Fruit fly (Drosophila melanogaster) whole organism, embryonic: ENCODE results near the gene Paics.

Source experiments
- Bteb2 ChIP-seq: fragments of 200-800 bp; sonication (Bioruptor generic); optimal IDR thresholded peaks from 2 replicates; lab custom pipeline; 2016; ENCODE audit warnings: missing biosample characterization, missing genetic modification characterization
- CG11085 ChIP-seq: fragments of 200-800 bp; sonication (Bioruptor generic); IDR thresholded peaks from 2 replicates; pipeline ENCODE4 v1.3.6; 2022; ENCODE audit warnings: missing biosample characterization, missing genetic modification characterization
- CG14441 ChIP-seq: fragments of 200-800 bp; sonication (Bioruptor generic); IDR thresholded peaks from 2 replicates; pipeline ENCODE4 v1.3.6; 2022; ENCODE audit warnings: missing biosample characterization, missing genetic modification characterization
- CG15073 ChIP-seq: fragments of 200-800 bp; sonication (Bioruptor generic); optimal IDR thresholded peaks from 2 replicates; lab custom pipeline; 2016; ENCODE audit warnings: missing biosample characterization, missing genetic modification characterization
- CG15696 ChIP-seq: fragments of 200-800 bp; sonication (Bioruptor generic); optimal IDR thresholded peaks from 2 replicates; lab custom pipeline; 2019; ENCODE audit warnings: missing biosample characterization, mild to moderate bottlenecking, missing genetic modification characterization, moderate library complexity
- CG16815 ChIP-seq: fragments of 200-800 bp; sonication (Bioruptor generic); optimal IDR thresholded peaks from 3 replicates; lab custom pipeline; 2017; ENCODE audit warnings: missing biosample characterization, mild to moderate bottlenecking, missing genetic modification characterization
- CG16863 ChIP-seq: fragments of 200-800 bp; sonication (Bioruptor generic); optimal IDR thresholded peaks from 3 replicates; lab custom pipeline; 2016; ENCODE audit warnings: missing biosample characterization, missing genetic modification characterization
- CG17328 ChIP-seq: fragments of 200-800 bp; sonication (Bioruptor generic); IDR thresholded peaks from 2 replicates; pipeline ENCODE4 v1.3.6; 2022; ENCODE audit warnings: missing biosample characterization, missing genetic modification characterization
- CG17361 ChIP-seq: fragments of 200-800 bp; sonication (Bioruptor generic); IDR thresholded peaks from 3 replicates; pipeline ENCODE4 v1.3.6; 2022; ENCODE audit warnings: missing biosample characterization, missing genetic modification characterization
- CG17568 ChIP-seq: fragments of 200-800 bp; sonication (Bioruptor generic); optimal IDR thresholded peaks from 2 replicates; lab custom pipeline; 2018; ENCODE audit warnings: missing biosample characterization, mild to moderate bottlenecking, missing genetic modification characterization, moderate library complexity
- CG17912 ChIP-seq: fragments of 200-800 bp; sonication (Bioruptor generic); optimal IDR thresholded peaks from 2 replicates; lab custom pipeline; 2018; ENCODE audit warnings: missing biosample characterization, mild to moderate bottlenecking, missing genetic modification characterization
- CG18476 ChIP-seq: fragments of 200-800 bp; sonication (Bioruptor generic); optimal IDR thresholded peaks from 2 replicates; lab custom pipeline; 2016; ENCODE audit warnings: missing biosample characterization, mild to moderate bottlenecking, missing genetic modification characterization
- CG30403 ChIP-seq: fragments of 200-800 bp; sonication (Bioruptor generic); optimal IDR thresholded peaks from 3 replicates; lab custom pipeline; 2016; ENCODE audit warnings: missing biosample characterization, missing genetic modification characterization
- CG32532 ChIP-seq: fragments of 200-800 bp; sonication (Bioruptor generic); IDR thresholded peaks from 2 replicates; pipeline ENCODE4 v1.3.6; 2022; ENCODE audit warnings: missing biosample characterization, missing genetic modification characterization
- CG3995 ChIP-seq: fragments of 200-800 bp; sonication (Bioruptor generic); optimal IDR thresholded peaks from 3 replicates; lab custom pipeline; 2016; ENCODE audit warnings: missing biosample characterization, missing genetic modification characterization
- CG4360 ChIP-seq: fragments of 200-800 bp; sonication (Bioruptor generic); IDR thresholded peaks from 2 replicates; pipeline ENCODE4 v1.3.6; 2022; ENCODE audit warnings: missing biosample characterization, missing genetic modification characterization
- CG6175 ChIP-seq: fragments of 200-800 bp; sonication (Bioruptor generic); IDR thresholded peaks from 3 replicates; pipeline ENCODE4 v1.3.6; 2022; ENCODE audit warnings: missing biosample characterization, missing genetic modification characterization
- CG6654 ChIP-seq: fragments of 200-800 bp; sonication (Bioruptor generic); optimal IDR thresholded peaks from 2 replicates; lab custom pipeline; 2017; ENCODE audit warnings: missing biosample characterization, mild to moderate bottlenecking, missing genetic modification characterization
- CG9797 ChIP-seq: fragments of 200-800 bp; sonication (Bioruptor generic); optimal IDR thresholded peaks from 3 replicates; lab custom pipeline; 2018; ENCODE audit warnings: missing biosample characterization, mild to moderate bottlenecking, missing genetic modification characterization
- CG9876 ChIP-seq: fragments of 200-800 bp; sonication (Bioruptor generic); optimal IDR thresholded peaks from 2 replicates; lab custom pipeline; 2016; ENCODE audit warnings: missing biosample characterization, missing genetic modification characterization
- Chrac-16 ChIP-seq: fragments of 200-800 bp; sonication (Bioruptor generic); optimal IDR thresholded peaks from 3 replicates; lab custom pipeline; 2016; ENCODE audit warnings: missing biosample characterization, missing genetic modification characterization
- Dfd ChIP-seq, 2 experiments: fragments of >200 bp; optimal IDR thresholded peaks; 2 replicates each; lab custom pipeline; 2017; ENCODE audit warnings: missing biosample characterization in 2 of 2, missing genetic modification characterization in 2 of 2
- Dip3 ChIP-seq: fragments of 200-800 bp; sonication (Bioruptor generic); optimal IDR thresholded peaks from 3 replicates; lab custom pipeline; 2016; ENCODE audit warnings: missing biosample characterization, missing genetic modification characterization
- Dll ChIP-seq: fragments of 200-800 bp; sonication (Bioruptor generic); IDR thresholded peaks from 4 replicates; pipeline ENCODE4 v1.3.6; 2022; ENCODE audit warnings: missing biosample characterization, missing genetic modification characterization; ENCODE audit not compliant: partially characterized antibody
- Doc2 ChIP-seq: fragments of 200-800 bp; sonication (Bioruptor generic); IDR thresholded peaks from 2 replicates; pipeline ENCODE4 v1.3.6; 2022; ENCODE audit warnings: missing biosample characterization, missing genetic modification characterization
- Fer3 ChIP-seq: fragments of 200-800 bp; sonication (Bioruptor generic); optimal IDR thresholded peaks from 2 replicates; lab custom pipeline; 2018; ENCODE audit warnings: missing biosample characterization, mild to moderate bottlenecking, missing genetic modification characterization, moderate library complexity
- HLH54F ChIP-seq: fragments of 200-800 bp; sonication (Bioruptor generic); optimal IDR thresholded peaks from 3 replicates; lab custom pipeline; 2016; ENCODE audit warnings: missing biosample characterization, missing genetic modification characterization
- Hr51 ChIP-seq, 2 experiments: fragments of 200-800 bp; sonication (Bioruptor generic); optimal IDR thresholded peaks; 2 replicates in 1 of 2; 3 replicates in 1 of 2; lab custom pipeline; 2016 to 2018; ENCODE audit warnings: missing biosample characterization in 2 of 2, missing genetic modification characterization in 2 of 2, mild to moderate bottlenecking in 1 of 2, moderate library complexity in 1 of 2
- Med ChIP-seq: fragments of 200-800 bp; sonication (Bioruptor generic); peaks from one replicate; lab custom pipeline; 2016; ENCODE audit warnings: missing biosample characterization, missing genetic modification characterization, mild to moderate bottlenecking, inconsistent platforms, moderate library complexity
- Mes4 ChIP-seq: fragments of 200-800 bp; sonication (Bioruptor generic); optimal IDR thresholded peaks from 2 replicates; lab custom pipeline; 2016; ENCODE audit warnings: missing biosample characterization, missing genetic modification characterization
- Sox100B ChIP-seq: fragments of 200-800 bp; sonication (Bioruptor generic); optimal IDR thresholded peaks from 3 replicates; lab custom pipeline; 2018; ENCODE audit warnings: missing biosample characterization, mild to moderate bottlenecking, missing genetic modification characterization
- bowl ChIP-seq: fragments of 200-800 bp; sonication (Bioruptor generic); IDR thresholded peaks from 2 replicates; pipeline ENCODE4 v1.3.6; 2022; ENCODE audit warnings: missing biosample characterization, missing genetic modification characterization
- btn ChIP-seq: fragments of 200-800 bp; sonication (Bioruptor generic); optimal IDR thresholded peaks from 2 replicates; lab custom pipeline; 2016; ENCODE audit warnings: missing biosample characterization, missing genetic modification characterization
- dmrt11E ChIP-seq: fragments of 200-800 bp; sonication (Bioruptor generic); optimal IDR thresholded peaks from 3 replicates; lab custom pipeline; 2018; ENCODE audit warnings: missing biosample characterization, mild to moderate bottlenecking, missing genetic modification characterization, moderate library complexity
- gro ChIP-seq: fragments of 200-800 bp; sonication (Bioruptor generic); optimal IDR thresholded peaks from 2 replicates; lab custom pipeline; 2016; ENCODE audit warnings: missing biosample characterization, missing genetic modification characterization
- ind ChIP-seq: fragments of 200-800 bp; sonication (Bioruptor generic); optimal IDR thresholded peaks from 3 replicates; lab custom pipeline; 2016; ENCODE audit warnings: missing biosample characterization, missing genetic modification characterization
- kah ChIP-seq: fragments of 200-800 bp; sonication (Bioruptor generic); optimal IDR thresholded peaks from 2 replicates; lab custom pipeline; 2018; ENCODE audit warnings: missing biosample characterization, mild to moderate bottlenecking, missing genetic modification characterization
- klu ChIP-seq: fragments of 200-800 bp; sonication (Bioruptor generic); IDR thresholded peaks from 2 replicates; pipeline ENCODE4 v1.3.6; 2022; ENCODE audit warnings: missing biosample characterization, missing genetic modification characterization
- knrl ChIP-seq: fragments of 200-800 bp; sonication (Bioruptor generic); IDR thresholded peaks from 3 replicates; pipeline ENCODE4 v1.3.6; 2022; ENCODE audit warnings: missing biosample characterization, missing genetic modification characterization; ENCODE audit not compliant: partially characterized antibody
- lab ChIP-seq: fragments of 200-800 bp; sonication (Bioruptor generic); optimal IDR thresholded peaks from 3 replicates; lab custom pipeline; 2017; ENCODE audit warnings: missing biosample characterization, missing genetic modification characterization, mild to moderate bottlenecking, moderate library complexity, missing genetic modification reagents
- odd ChIP-seq: fragments of 200-800 bp; sonication (Bioruptor generic); optimal IDR thresholded peaks from 2 replicates; lab custom pipeline; 2017; ENCODE audit warnings: missing biosample characterization, mild to moderate bottlenecking, missing genetic modification characterization
- phol ChIP-seq: fragments of 200-800 bp; sonication (Bioruptor generic); optimal IDR thresholded peaks from 3 replicates; lab custom pipeline; 2018; ENCODE audit warnings: missing biosample characterization, mild to moderate bottlenecking, missing genetic modification characterization, moderate library complexity
- pzg ChIP-seq: fragments of 200-800 bp; sonication (Bioruptor generic); optimal IDR thresholded peaks from 3 replicates; lab custom pipeline; 2018; ENCODE audit warnings: missing biosample characterization, mild to moderate bottlenecking, missing genetic modification characterization, moderate library complexity
- row ChIP-seq: fragments of 200-800 bp; sonication (Bioruptor generic); IDR thresholded peaks from 3 replicates; pipeline ENCODE4 v1.3.6; 2022; ENCODE audit warnings: missing biosample characterization, missing genetic modification characterization
- sqz ChIP-seq: fragments of 200-800 bp; sonication (Bioruptor generic); optimal IDR thresholded peaks from 3 replicates; lab custom pipeline; 2018; ENCODE audit warnings: missing biosample characterization, mild to moderate bottlenecking, missing genetic modification characterization
- sug ChIP-seq: fragments of 200-800 bp; optimal IDR thresholded peaks from 2 replicates; lab custom pipeline; 2019; ENCODE audit warnings: missing biosample characterization, mild to moderate bottlenecking, missing genetic modification characterization, moderate library complexity
- trh ChIP-seq: fragments of 200-800 bp; sonication (Bioruptor generic); optimal IDR thresholded peaks from 2 replicates; lab custom pipeline; 2016; ENCODE audit warnings: missing biosample characterization, missing genetic modification characterization
- vnd ChIP-seq: fragments of 200-800 bp; sonication (Bioruptor generic); IDR thresholded peaks from 3 replicates; pipeline ENCODE4 v1.3.6; 2022; ENCODE audit warnings: missing biosample characterization, missing genetic modification characterization; ENCODE audit not compliant: partially characterized antibody
- wek ChIP-seq: fragments of 200-800 bp; sonication (Bioruptor generic); optimal IDR thresholded peaks from 3 replicates; lab custom pipeline; 2018; ENCODE audit warnings: missing biosample characterization, mild to moderate bottlenecking, missing genetic modification characterization, moderate library complexity

The Paics gene

dm6 chrX:12734710-12735462, 25.5 kb downstream of the Paics start (continued):
- no peak for TF ChIP-seq pzg (GFP tag; lab: Kevin White, UChicago)
- TF ChIP-seq CG9797 (GFP tag; lab: Kevin White, UChicago): no peak
- no peak for TF ChIP-seq Dfd (GFP tag; optimal IDR thresholded peaks at IDR 0.05; lab: Kevin White, UChicago)
- no peak for TF ChIP-seq CG9876
- TF ChIP-seq CG32532 (GFP tag; lab: Robert Waterston, UW): peak; percentile 93
- peak; percentile 52 for TF ChIP-seq trh
- TF ChIP-seq kah (GFP tag; lab: Kevin White, UChicago): peak; percentile 83
- TF ChIP-seq dmrt11E (tag; lab: Kevin White, UChicago): peak; percentile 82
- no peak for TF ChIP-seq CG18476 (GFP tag; lab: Kevin White, UChicago)
- peak; percentile 76 for TF ChIP-seq CG17361 (GFP tag; lab: Robert Waterston, UW)
- TF ChIP-seq CG6654 (GFP tag; lab: Kevin White, UChicago): peak; percentile 55
- TF ChIP-seq Bteb2 (GFP tag; lab: Kevin White, UChicago): no peak
- peak; percentile 91 for TF ChIP-seq lab (GFP tag; lab: Kevin White, UChicago)
- TF ChIP-seq CG17568 (GFP tag; lab: Kevin White, UChicago): peak; percentile 78
- TF ChIP-seq bowl (GFP tag; lab: Robert Waterston, UW): peak; percentile 55; the same call in 1 of the 2 replicates
- peak; percentile 89 for TF ChIP-seq ind
- no peak for TF ChIP-seq CG16863 (GFP tag; lab: Kevin White, UChicago)
- TF ChIP-seq Chrac-16 (GFP tag; lab: Kevin White, UChicago): peak; percentile 86
- peak; percentile 92 for TF ChIP-seq CG15696
- TF ChIP-seq CG3995 (GFP tag; lab: Kevin White, UChicago): peak; percentile 46
- no peak for TF ChIP-seq Med
- TF ChIP-seq wek (GFP tag; lab: Kevin White, UChicago): peak; percentile 4
- no peak; the same call in 2 of the 3 replicates for TF ChIP-seq knrl
- peak; percentile 70 for TF ChIP-seq odd (GFP tag; lab: Kevin White, UChicago)
- peak; percentile 91 for TF ChIP-seq phol
- peak; percentile 94 for TF ChIP-seq Fer3
- TF ChIP-seq CG14441 (GFP tag; lab: Robert Waterston, UW): peak; percentile 82
- peak; percentile 75 for TF ChIP-seq CG11085 (GFP tag; lab: Robert Waterston, UW)
- TF ChIP-seq CG16815: peak; percentile 78
- no peak for TF ChIP-seq Dip3 (GFP tag; lab: Kevin White, UChicago)
- TF ChIP-seq sqz (GFP tag; lab: Kevin White, UChicago): peak; percentile 73
- no peak for TF ChIP-seq vnd (GFP tag; lab: Robert Waterston, UW)
- TF ChIP-seq Doc2 (GFP tag; lab: Robert Waterston, UW): no peak; the same call in 1 of the 2 replicates
- no peak for TF ChIP-seq HLH54F (GFP tag; lab: Kevin White, UChicago)
- peak; percentile 57; the same call in 1 of the 3 replicates for TF ChIP-seq CG6175
- peak; percentile 78 for TF ChIP-seq CG17328 (GFP tag; lab: Robert Waterston, UW)
- TF ChIP-seq Hr51 (GFP tag; optimal IDR thresholded peaks at IDR 0.05; lab: Kevin White, UChicago): peak in 1 of 2 experiments; percentile 94
- peak; percentile 34 for TF ChIP-seq CG15073 (GFP tag; lab: Kevin White, UChicago)
- TF ChIP-seq CG30403 (GFP tag; lab: Kevin White, UChicago): peak; percentile 80
- no peak for TF ChIP-seq btn (GFP tag; lab: Kevin White, UChicago)
- peak; percentile 90 for TF ChIP-seq sug (tag; lab: Kevin White, UChicago)
- no peak for TF ChIP-seq Dll
- TF ChIP-seq Mes4: no peak
- peak; percentile 92 for TF ChIP-seq Sox100B (GFP tag; lab: Kevin White, UChicago)
- peak; percentile 87 for TF ChIP-seq klu
- TF ChIP-seq CG4360 (GFP tag; lab: Robert Waterston, UW): no peak
- no peak for TF ChIP-seq gro
- peak; percentile 97 for TF ChIP-seq row
- TF ChIP-seq CG17912: peak; percentile 80
